Worm (Caenorhabditis elegans) whole organism, L3 larva: ENCODE measurements around the gene decr-1.3.

Source experiments
- aly-2 ChIP-seq: fragments of 150-350 bp; optimal IDR thresholded peaks from 2 replicates; lab custom pipeline; 2014; ENCODE audit warnings: missing biosample characterization, missing genetic modification characterization
- ama-1 ChIP-seq: fragments of 150-350 bp; optimal IDR thresholded peaks from 2 replicates; lab custom pipeline; 2018
- ceh-82 ChIP-seq: fragments of 150-350 bp; optimal IDR thresholded peaks from 2 replicates; lab custom pipeline; 2014; ENCODE audit warnings: missing biosample characterization, missing genetic modification characterization
- ceh-9 ChIP-seq: sonication (generic microtip); optimal IDR thresholded peaks from 2 replicates; lab custom pipeline; 2018; ENCODE audit warnings: missing biosample characterization, missing genetic modification characterization
- egl-27 ChIP-seq: sonication (generic microtip); optimal IDR thresholded peaks from 4 replicates; lab custom pipeline; 2017; ENCODE audit warnings: missing biosample characterization, missing genetic modification reagents, missing genetic modification characterization
- fos-1 ChIP-seq: fragments of 150-350 bp; optimal IDR thresholded peaks from 2 replicates; lab custom pipeline; 2014; ENCODE audit warnings: missing biosample characterization, missing genetic modification characterization
- jun-1 ChIP-seq: fragments of 150-350 bp; optimal IDR thresholded peaks from 2 replicates; lab custom pipeline; 2014; ENCODE audit warnings: missing biosample characterization, missing genetic modification reagents, missing genetic modification characterization
- lin-39 ChIP-seq: fragments of 150-350 bp; optimal IDR thresholded peaks from 2 replicates; lab custom pipeline; 2018; ENCODE audit warnings: missing biosample characterization, missing genetic modification reagents, missing genetic modification characterization
- mdl-1 ChIP-seq: fragments of 150-350 bp; optimal IDR thresholded peaks from 2 replicates; lab custom pipeline; 2014; ENCODE audit warnings: missing biosample characterization, missing genetic modification characterization
- nhr-12 ChIP-seq: fragments of 150-350 bp; optimal IDR thresholded peaks from 2 replicates; lab custom pipeline; 2014; ENCODE audit warnings: missing biosample characterization, missing genetic modification characterization
- nhr-25 ChIP-seq: sonication (generic microtip); optimal IDR thresholded peaks from 2 replicates; lab custom pipeline; 2017; ENCODE audit warnings: missing biosample characterization, missing genetic modification characterization
- nhr-76 ChIP-seq: fragments of 150-350 bp; sonication (generic microtip); optimal IDR thresholded peaks from 5 replicates; lab custom pipeline; 2014; ENCODE audit warnings: missing biosample characterization, missing genetic modification characterization
- unc-62 ChIP-seq: fragments of 150-350 bp; sonication (generic microtip); optimal IDR thresholded peaks from 4 replicates; lab custom pipeline; 2014; ENCODE audit warnings: missing biosample characterization, missing genetic modification reagents, missing genetic modification characterization
- zag-1 ChIP-seq: fragments of 150-350 bp; optimal IDR thresholded peaks from 2 replicates; lab custom pipeline; 2014; ENCODE audit warnings: missing biosample characterization, missing genetic modification characterization

DNA sequence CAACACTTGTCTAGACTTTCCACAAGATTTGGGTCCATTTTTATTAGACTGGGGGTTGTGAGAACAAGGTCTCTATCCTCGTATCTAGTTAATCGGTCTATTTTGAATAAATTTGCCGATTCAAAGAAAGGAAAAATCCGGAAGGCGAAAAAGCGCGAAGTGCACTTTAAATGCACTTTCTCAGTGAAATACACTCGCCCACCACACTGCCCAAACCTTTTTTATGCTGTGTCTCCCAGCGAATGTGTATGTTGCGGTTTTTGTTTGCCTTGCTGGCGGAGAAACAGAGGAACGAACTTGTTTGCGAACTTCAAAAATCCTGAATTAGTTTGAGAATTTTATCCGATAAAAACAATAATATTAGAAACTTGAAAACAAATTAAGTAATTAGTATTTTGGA is 42.6 kb downstream of the decr-1.3 start:
- TF ChIP-seq nhr-76 (tag; lab: Kevin White, UChicago) (no peak), ceh-82 (no peak), egl-27 (tag; lab: Kevin White, UChicago) (no peak), aly-2 (tag; lab: Kevin White, UChicago) (no peak), ceh-9 (tag; lab: Kevin White, UChicago) (no peak), zag-1 (tag; lab: Kevin White, UChicago) (no peak), ama-1 (lab: Kevin White, UChicago) (peak; percentile 67), nhr-25 (no peak), nhr-12 (tag; lab: Kevin White, UChicago) (no peak), lin-39 (no peak), jun-1 (no peak), mdl-1 (tag; lab: Kevin White, UChicago) (no peak), unc-62 (GFP tag; lab: Kevin White, UChicago) (no peak), fos-1 (no peak)
